Worm (Caenorhabditis elegans) whole organism, late embryonic: Measurements from ENCODE around the gene algn-1.

Experiments
- C08G9.2 ChIP-seq: sonication (generic microtip); optimal IDR thresholded peaks from 2 replicates; lab custom pipeline; 2016; ENCODE audit warnings: mild to moderate bottlenecking, missing genetic modification characterization, moderate library complexity, missing compliant biosample characterization
- C38D4.7 ChIP-seq: fragments of 200-800 bp; sonication (Bioruptor generic); optimal IDR thresholded peaks from 2 replicates; lab custom pipeline; 2018; ENCODE audit warnings: mild to moderate bottlenecking, missing genetic modification characterization, moderate library complexity, missing compliant biosample characterization
- F13H6.1 ChIP-seq: sonication (generic microtip); optimal IDR thresholded peaks from 2 replicates; lab custom pipeline; 2016; ENCODE audit warnings: missing genetic modification characterization, missing compliant biosample characterization
- K02D7.2 ChIP-seq: sonication (generic microtip); optimal IDR thresholded peaks from 2 replicates; lab custom pipeline; 2017; ENCODE audit warnings: mild to moderate bottlenecking, missing genetic modification characterization, missing compliant biosample characterization
- T23F11.4 ChIP-seq: fragments of 200-800 bp; sonication (Bioruptor generic); optimal IDR thresholded peaks from 2 replicates; lab custom pipeline; 2018; ENCODE audit warnings: mild to moderate bottlenecking, missing genetic modification characterization, missing compliant biosample characterization
- ama-1 ChIP-seq: fragments of 150-350 bp; optimal IDR thresholded peaks from 2 replicates; lab custom pipeline; 2014
- ceh-14 ChIP-seq: sonication (generic microtip); optimal IDR thresholded peaks from 2 replicates; lab custom pipeline; 2016; ENCODE audit warnings: missing genotype, missing genetic modification characterization, missing compliant biosample characterization
- ceh-18 ChIP-seq: sonication (generic microtip); optimal IDR thresholded peaks from 2 replicates; lab custom pipeline; 2016; ENCODE audit warnings: missing genetic modification characterization, missing compliant biosample characterization
- ceh-2 ChIP-seq: sonication (generic microtip); optimal IDR thresholded peaks from 2 replicates; lab custom pipeline; 2016; ENCODE audit warnings: missing genotype, missing genetic modification characterization, missing compliant biosample characterization
- ceh-31 ChIP-seq: sonication (generic microtip); optimal IDR thresholded peaks from 2 replicates; lab custom pipeline; 2016; ENCODE audit warnings: missing genetic modification characterization, missing compliant biosample characterization
- ceh-34 ChIP-seq: sonication (generic microtip); optimal IDR thresholded peaks from 2 replicates; lab custom pipeline; 2016; ENCODE audit warnings: mild to moderate bottlenecking, missing genetic modification characterization, missing compliant biosample characterization
- ceh-45 ChIP-seq: fragments of 200-800 bp; sonication (Bioruptor generic); IDR thresholded peaks from 2 replicates; pipeline ENCODE4 v1.3.6; 2022; ENCODE audit warnings: missing genetic modification reagents, missing genetic modification characterization, missing compliant biosample characterization
- ceh-48 ChIP-seq: sonication (generic microtip); optimal IDR thresholded peaks from 2 replicates; lab custom pipeline; 2016; ENCODE audit warnings: missing genetic modification characterization, inconsistent platforms, missing compliant biosample characterization
- ceh-9 ChIP-seq: sonication (generic microtip); optimal IDR thresholded peaks from 2 replicates; lab custom pipeline; 2016; ENCODE audit warnings: mild to moderate bottlenecking, missing genetic modification characterization, inconsistent platforms, missing compliant biosample characterization
- che-1 ChIP-seq: sonication (generic microtip); optimal IDR thresholded peaks from 2 replicates; lab custom pipeline; 2016; ENCODE audit warnings: mild to moderate bottlenecking, missing genetic modification characterization, missing compliant biosample characterization
- dve-1 ChIP-seq: sonication (generic microtip); optimal IDR thresholded peaks from 2 replicates; lab custom pipeline; 2017; ENCODE audit warnings: antibody characterized with exemption, mild to moderate bottlenecking, missing genetic modification characterization, missing compliant biosample characterization
- elt-2 ChIP-seq: sonication (generic microtip); optimal IDR thresholded peaks from 2 replicates; lab custom pipeline; 2016; ENCODE audit warnings: missing genetic modification reagents, missing genetic modification characterization, missing compliant biosample characterization
- elt-4 ChIP-seq: sonication (generic microtip); optimal IDR thresholded peaks from 2 replicates; lab custom pipeline; 2016; ENCODE audit warnings: missing genetic modification characterization, missing compliant biosample characterization
- eyg-1 ChIP-seq: sonication (generic microtip); optimal IDR thresholded peaks from 2 replicates; lab custom pipeline; 2016; ENCODE audit warnings: missing genotype, missing genetic modification characterization, missing compliant biosample characterization
- fkh-10 ChIP-seq: fragments of 150-350 bp; optimal IDR thresholded peaks from 2 replicates; lab custom pipeline; 2014; ENCODE audit warnings: missing biosample characterization, missing genetic modification reagents, missing genetic modification characterization
- fkh-6 ChIP-seq: sonication (generic microtip); optimal IDR thresholded peaks from 2 replicates; lab custom pipeline; 2016; ENCODE audit warnings: missing genetic modification characterization, missing compliant biosample characterization
- hlh-15 ChIP-seq: sonication (generic microtip); optimal IDR thresholded peaks from 2 replicates; lab custom pipeline; 2016; ENCODE audit warnings: missing genetic modification characterization, missing compliant biosample characterization
- hlh-30 ChIP-seq: sonication (generic microtip); optimal IDR thresholded peaks from 2 replicates; lab custom pipeline; 2017; ENCODE audit warnings: antibody characterized with exemption, missing genetic modification characterization, missing compliant biosample characterization; ENCODE audit not compliant: insufficient read depth
- hlh-6 ChIP-seq: sonication (generic microtip); optimal IDR thresholded peaks from 2 replicates; lab custom pipeline; 2016; ENCODE audit warnings: missing genotype, missing genetic modification characterization, missing compliant biosample characterization
- hlh-8 ChIP-seq: sonication (generic microtip); optimal IDR thresholded peaks from 2 replicates; lab custom pipeline; 2016; ENCODE audit warnings: missing genotype, missing genetic modification characterization, missing compliant biosample characterization
- lin-11 ChIP-seq: fragments of 200-800 bp; sonication (Bioruptor generic); optimal IDR thresholded peaks from 2 replicates; lab custom pipeline; 2018; ENCODE audit warnings: mild to moderate bottlenecking, missing genetic modification characterization, missing compliant biosample characterization
- madf-2 ChIP-seq: sonication (generic microtip); optimal IDR thresholded peaks from 2 replicates; lab custom pipeline; 2017; ENCODE audit warnings: missing genetic modification characterization, missing compliant biosample characterization
- mec-3 ChIP-seq: sonication (generic microtip); optimal IDR thresholded peaks from 2 replicates; lab custom pipeline; 2016; ENCODE audit warnings: borderline replicate concordance, missing genetic modification characterization, missing compliant biosample characterization
- nhr-232 ChIP-seq: sonication (generic microtip); optimal IDR thresholded peaks from 2 replicates; lab custom pipeline; 2016; ENCODE audit warnings: missing genetic modification characterization, missing compliant biosample characterization
- npax-4 ChIP-seq: sonication (generic microtip); optimal IDR thresholded peaks from 2 replicates; lab custom pipeline; 2016; ENCODE audit warnings: missing genetic modification characterization, missing compliant biosample characterization
- odd-2 ChIP-seq: sonication (generic microtip); optimal IDR thresholded peaks from 2 replicates; lab custom pipeline; 2017; ENCODE audit warnings: antibody characterized with exemption, mild to moderate bottlenecking, missing genetic modification characterization, missing compliant biosample characterization
- pat-9 ChIP-seq: fragments of 200-800 bp; sonication (Bioruptor generic); optimal IDR thresholded peaks from 2 replicates; lab custom pipeline; 2018; ENCODE audit warnings: mild to moderate bottlenecking, missing genetic modification characterization, moderate library complexity, missing compliant biosample characterization
- pax-1 ChIP-seq: fragments of 150-350 bp; optimal IDR thresholded peaks from 2 replicates; lab custom pipeline; 2014; ENCODE audit warnings: missing biosample characterization, missing genetic modification characterization
- pha-2 ChIP-seq: sonication (generic microtip); optimal IDR thresholded peaks from 2 replicates; lab custom pipeline; 2017; ENCODE audit warnings: mild to moderate bottlenecking, missing genetic modification characterization, missing compliant biosample characterization
- pha-4 ChIP-seq: fragments of 150-350 bp; optimal IDR thresholded peaks from 2 replicates; lab custom pipeline; 2018; ENCODE audit warnings: missing biosample characterization, missing genetic modification reagents, missing genetic modification characterization
- pqm-1 ChIP-seq: sonication (generic microtip); optimal IDR thresholded peaks from 2 replicates; lab custom pipeline; 2016; ENCODE audit warnings: missing genetic modification characterization, missing compliant biosample characterization
- pros-1 ChIP-seq: fragments of 150-350 bp; optimal IDR thresholded peaks from 2 replicates; lab custom pipeline; 2014; ENCODE audit warnings: missing biosample characterization, missing genetic modification reagents, missing genetic modification characterization
- rnt-1 ChIP-seq: sonication (generic microtip); optimal IDR thresholded peaks from 2 replicates; lab custom pipeline; 2016; ENCODE audit warnings: missing genetic modification characterization, missing compliant biosample characterization
- sdc-2 ChIP-seq: sonication (generic microtip); optimal IDR thresholded peaks from 2 replicates; lab custom pipeline; 2016; ENCODE audit warnings: missing genotype, missing genetic modification characterization, missing compliant biosample characterization
- sox-2 ChIP-seq: fragments of 200-800 bp; sonication (Bioruptor generic); IDR thresholded peaks from 2 replicates; pipeline ENCODE4 v1.3.6; 2022; ENCODE audit warnings: missing genetic modification reagents, missing genetic modification characterization, missing compliant biosample characterization
- sox-4 ChIP-seq: sonication (generic microtip); optimal IDR thresholded peaks from 2 replicates; lab custom pipeline; 2017; ENCODE audit warnings: mild to moderate bottlenecking, missing genetic modification characterization, inconsistent platforms, missing compliant biosample characterization
- tbx-2 ChIP-seq: sonication (generic microtip); optimal IDR thresholded peaks from 2 replicates; lab custom pipeline; 2016; ENCODE audit warnings: missing genetic modification characterization, missing compliant biosample characterization
- tbx-7 ChIP-seq: sonication (generic microtip); optimal IDR thresholded peaks from 2 replicates; lab custom pipeline; 2016; ENCODE audit warnings: missing genotype, missing genetic modification characterization, missing compliant biosample characterization
- unc-3 ChIP-seq, 2 experiments: fragments of 200-800 bp in 1 of 2; sonication (Bioruptor generic) in 1 of 2; sonication (generic microtip) in 1 of 2; conservative IDR thresholded peaks in 1 of 2; optimal IDR thresholded peaks in 1 of 2; 2 replicates each; pipeline versions ENCODE4 v1.3.6 to Lab custom; 2016 to 2022; ENCODE audit warnings: missing compliant biosample characterization in 2 of 2, missing genetic modification characterization in 2 of 2, missing genetic modification reagents in 1 of 2
- unc-42 ChIP-seq: sonication (generic microtip); optimal IDR thresholded peaks from 2 replicates; lab custom pipeline; 2016; ENCODE audit warnings: missing genotype, missing genetic modification characterization, missing compliant biosample characterization
- unc-86 ChIP-seq: sonication (generic microtip); optimal IDR thresholded peaks from 2 replicates; lab custom pipeline; 2016; ENCODE audit warnings: missing genetic modification characterization, missing compliant biosample characterization
- zip-5 ChIP-seq: sonication (generic microtip); optimal IDR thresholded peaks from 2 replicates; lab custom pipeline; 2016; ENCODE audit warnings: missing genetic modification characterization, missing compliant biosample characterization
- ztf-16 ChIP-seq: sonication (generic microtip); optimal IDR thresholded peaks from 2 replicates; lab custom pipeline; 2017; ENCODE audit warnings: missing genetic modification characterization, missing compliant biosample characterization

Gene algn-1

DNA sequence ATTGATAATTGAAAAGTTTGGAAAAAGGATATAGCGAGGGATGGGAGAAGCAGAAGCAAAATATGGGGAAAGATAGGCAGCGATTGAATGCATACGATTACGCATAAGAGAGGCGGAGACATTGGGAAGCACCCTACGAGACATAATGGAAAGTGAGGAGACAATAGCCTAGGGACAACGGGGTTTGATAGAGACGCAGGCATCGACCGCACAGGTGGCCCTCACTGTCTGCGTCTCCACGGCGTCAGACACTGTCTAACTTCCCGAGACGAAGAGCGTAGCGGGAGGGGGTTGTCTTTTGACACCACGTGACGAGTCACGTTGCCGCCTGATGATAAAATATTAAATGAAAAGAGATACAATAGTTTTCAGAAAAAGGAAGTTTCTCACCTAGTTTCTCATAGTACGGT lies 38.9 kb upstream of the algn-1 start (continued):
- TF ChIP-seq pat-9 (no peak), elt-4 (tag; lab: Kevin White, UChicago) (no peak), ama-1 (no peak), C38D4.7 (GFP tag; lab: Kevin White, UChicago) (no peak), mec-3 (tag; lab: Kevin White, UChicago) (no peak), pha-2 (tag; lab: Kevin White, UChicago) (no peak), unc-3 (GFP tag; conservative IDR thresholded peaks at IDR 0.05; lab: Robert Waterston, UW) (no peak), unc-3 (tag; optimal IDR thresholded peaks at IDR 0.05; lab: Kevin White, UChicago) (no peak), ceh-45 (no peak), dve-1 (no peak), tbx-2 (tag; lab: Kevin White, UChicago) (peak; percentile 57), hlh-8 (tag; lab: Kevin White, UChicago) (no peak), pqm-1 (no peak), fkh-10 (no peak), ceh-14 (tag; lab: Kevin White, UChicago) (peak; percentile 9), rnt-1 (tag; lab: Kevin White, UChicago) (peak; percentile 53), ceh-34 (tag; lab: Kevin White, UChicago) (peak; percentile 27), T23F11.4 (GFP tag; lab: Kevin White, UChicago) (no peak), elt-2 (tag; lab: Kevin White, UChicago) (peak; percentile 39), odd-2 (tag; lab: Kevin White, UChicago) (no peak), sox-4 (tag; lab: Kevin White, UChicago) (no peak), ceh-18 (tag; lab: Kevin White, UChicago) (peak; percentile 46), pax-1 (tag; lab: Kevin White, UChicago) (no peak), C08G9.2 (tag; lab: Kevin White, UChicago) (no peak), che-1 (tag; lab: Kevin White, UChicago) (no peak), unc-42 (tag; lab: Kevin White, UChicago) (no peak), sox-2 (no peak), tbx-7 (no peak), ceh-48 (tag; lab: Kevin White, UChicago) (no peak), ztf-16 (tag; lab: Kevin White, UChicago) (no peak), npax-4 (tag; lab: Kevin White, UChicago) (no peak), hlh-15 (tag; lab: Kevin White, UChicago) (no peak), hlh-30 (tag; lab: Kevin White, UChicago) (peak; percentile 96), madf-2 (tag; lab: Kevin White, UChicago) (no peak), F13H6.1 (no peak), ceh-31 (tag; lab: Kevin White, UChicago) (peak; percentile 65), ceh-2 (tag; lab: Kevin White, UChicago) (no peak), sdc-2 (tag; lab: Kevin White, UChicago) (no peak), pros-1 (tag; lab: Kevin White, UChicago) (peak; percentile 54), lin-11 (no peak), fkh-6 (tag; lab: Kevin White, UChicago) (no peak), ceh-9 (tag; lab: Kevin White, UChicago) (no peak), unc-86 (tag; lab: Kevin White, UChicago) (no peak), nhr-232 (tag; lab: Kevin White, UChicago) (no peak)

DNA sequence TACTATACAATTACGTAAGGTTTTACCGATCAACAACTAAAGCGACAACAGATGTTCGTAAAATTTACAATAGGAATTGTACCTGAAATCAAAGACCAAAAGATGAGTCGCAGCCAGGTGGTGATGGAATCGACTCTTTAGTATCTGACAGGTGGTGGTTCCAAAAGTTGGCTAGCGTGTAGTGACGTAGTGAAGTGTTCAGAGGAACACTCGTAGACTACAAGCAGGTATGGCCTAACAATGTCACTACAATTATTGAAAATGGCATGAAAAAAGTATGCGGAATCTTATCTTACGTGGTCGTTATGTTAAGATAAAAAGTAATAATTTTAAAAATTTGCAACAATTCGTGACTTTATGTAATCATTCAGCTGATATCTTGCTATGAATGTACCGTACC lies 38.4 kb upstream of the algn-1 start:
- no peak for TF ChIP-seq pha-4
- TF ChIP-seq odd-2 (tag; lab: Kevin White, UChicago): no peak
- TF ChIP-seq eyg-1 (tag; lab: Kevin White, UChicago): no peak
- no peak for TF ChIP-seq zip-5 (tag; lab: Kevin White, UChicago)
- no peak for TF ChIP-seq npax-4 (tag; lab: Kevin White, UChicago)
- no peak for TF ChIP-seq hlh-8 (tag; lab: Kevin White, UChicago)
- no peak for TF ChIP-seq lin-11
- TF ChIP-seq sox-4 (tag; lab: Kevin White, UChicago): no peak
- TF ChIP-seq pha-2 (tag; lab: Kevin White, UChicago): no peak
- TF ChIP-seq hlh-15 (tag; lab: Kevin White, UChicago): no peak
- TF ChIP-seq F13H6.1: no peak
- no peak for TF ChIP-seq nhr-232 (tag; lab: Kevin White, UChicago)
- no peak for TF ChIP-seq hlh-6 (tag; lab: Kevin White, UChicago)
- no peak for TF ChIP-seq ceh-18 (tag; lab: Kevin White, UChicago)
- TF ChIP-seq tbx-7: no peak
- no peak for TF ChIP-seq K02D7.2 (tag; lab: Kevin White, UChicago)
